Worm (Caenorhabditis elegans): ENCODE measurements around the gene C25F9.10.

ce11 chrV:19431036-19431435 is 25.5 kb downstream of the C25F9.10 start, which contains the start of gene srw-85:
- TF ChIP-seq snpc-4 (tag; optimal IDR thresholded peaks at IDR 0.05) (no peak), fos-1 (tag; optimal IDR thresholded peaks at IDR 0.05) (no peak), nhr-11 (tag; optimal IDR thresholded peaks at IDR 0.05) (no peak), ceh-16 (tag; optimal IDR thresholded peaks at IDR 0.05) (no peak), dmd-4 (tag; optimal IDR thresholded peaks at IDR 0.05) (no peak), nhr-237 (tag; optimal IDR thresholded peaks at IDR 0.05) (no peak)
